Fruit fly (Drosophila melanogaster): Measurements from ENCODE around the gene MBD-R2.

DNA sequence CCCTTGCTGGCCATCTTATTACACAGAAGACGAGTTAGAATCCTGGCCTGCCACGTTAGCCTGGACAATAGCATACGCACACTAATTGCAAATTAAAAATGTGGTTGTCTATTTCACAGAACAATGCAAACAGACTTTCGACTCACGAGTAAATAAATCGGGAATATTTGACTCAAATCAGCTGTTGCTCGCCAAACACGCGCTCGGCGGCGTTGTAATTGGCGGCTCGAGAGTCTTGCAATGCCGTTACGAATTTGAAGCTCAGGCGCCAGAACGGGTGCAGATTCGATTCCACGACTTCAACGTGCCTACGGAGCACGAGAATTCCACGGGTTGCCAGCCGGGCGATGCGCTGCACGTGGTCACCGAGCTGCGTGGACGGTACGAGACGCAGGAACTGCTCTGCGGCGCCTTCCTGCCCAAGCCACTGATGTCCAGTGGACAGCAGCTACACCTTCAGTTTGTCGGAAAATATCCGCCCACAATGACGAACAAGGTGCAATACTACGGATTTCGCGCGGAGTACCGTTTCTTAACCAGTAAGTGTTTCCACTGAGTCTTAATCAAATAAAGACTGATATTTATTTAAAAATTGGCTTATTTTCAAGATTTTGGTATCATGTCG, 45.7 kb upstream of the MBD-R2 start, which contains the start of gene DNAlig3:
- TF ChIP-seq psq (optimal IDR thresholded peaks at IDR 0.05) (no peak), Sin3A (optimal IDR thresholded peaks at IDR 0.05) (no peak), ttk (optimal IDR thresholded peaks at IDR 0.05) (no peak)
